Comparison of ENCODE assay signal across 2 fruit fly cellular contexts in genomic region chr3R:22464611-22465113, dm6.
TF ChIP-seq lines count a peak whose summit lies in the region.

Gene CG7054, plus strand, starts transcription at chr3R:22464985.

TF ChIP-seq in whole organism, adult, 20 proteins besides CTCF, POLR2A, EP300 and RAD21 (continued from another document):
- TF ChIP-seq Clk (GFP tag; optimal IDR thresholded peaks at IDR 0.05; lab: Kevin White, UChicago) (no peak), CG5204 (GFP tag; optimal IDR thresholded peaks at IDR 0.05; lab: Kevin White, UChicago) (no peak)

TF ChIP-seq in whole organism, embryonic, 481 proteins besides CTCF, POLR2A, EP300 and RAD21 (continued from another document):
- TF ChIP-seq PHDP (tag; optimal IDR thresholded peaks at IDR 0.05; lab: Kevin White, UChicago) (peak; percentile 51), hb (GFP tag; IDR thresholded peaks at IDR 0.05; lab: Robert Waterston, UW; ENCODE audit: partially characterized antibody) (no peak), CG3281 (GFP tag; optimal IDR thresholded peaks at IDR 0.05; lab: Kevin White, UChicago) (peak; percentile 50), CG15601 (tag; optimal IDR thresholded peaks at IDR 0.05; lab: Kevin White, UChicago) (peak; percentile 7), grau (tag; optimal IDR thresholded peaks at IDR 0.05; lab: Kevin White, UChicago) (peak; percentile 35), grn (GFP tag; optimal IDR thresholded peaks at IDR 0.05; lab: Kevin White, UChicago) (peak; percentile 84), CG10274 (GFP tag; optimal IDR thresholded peaks at IDR 0.05; lab: Kevin White, UChicago) (peak; percentile 84), Abd-B (GFP tag; optimal IDR thresholded peaks at IDR 0.05; lab: Kevin White, UChicago) (peak; percentile 32), shn (GFP tag; optimal IDR thresholded peaks at IDR 0.05; lab: Kevin White, UChicago) (peak; percentile 32), Max (GFP tag; optimal IDR thresholded peaks at IDR 0.05; lab: Kevin White, UChicago) (no peak), CG13287 (GFP tag; IDR thresholded peaks at IDR 0.05; lab: Robert Waterston, UW; ENCODE audit: partially characterized antibody) (peak; percentile 37; the same call in 1 of the 2 replicates), unpg (GFP tag; optimal IDR thresholded peaks at IDR 0.05; lab: Kevin White, UChicago) (peak; percentile 22), gro (GFP tag; optimal IDR thresholded peaks at IDR 0.05; lab: Kevin White, UChicago) (peak; percentile 34), fru (optimal IDR thresholded peaks at IDR 0.05; lab: Kevin White, UChicago) (no peak), row (GFP tag; IDR thresholded peaks at IDR 0.05; lab: Robert Waterston, UW) (peak; percentile 47; the same call in 2 of the 3 replicates), Hmr (GFP tag; optimal IDR thresholded peaks at IDR 0.05; lab: Kevin White, UChicago) (peak; percentile 74), CG11093 (GFP tag; IDR thresholded peaks at IDR 0.05; lab: Robert Waterston, UW) (no peak), wek (GFP tag; optimal IDR thresholded peaks at IDR 0.05; lab: Kevin White, UChicago) (peak; percentile 9), odd (GFP tag; optimal IDR thresholded peaks at IDR 0.05; lab: Kevin White, UChicago) (peak; percentile 42), Atf6 (GFP tag; IDR thresholded peaks at IDR 0.05; lab: Robert Waterston, UW) (peak; percentile 42; the same call in 1 of the 2 replicates), Xbp1 (GFP tag; optimal IDR thresholded peaks at IDR 0.05; lab: Kevin White, UChicago) (peak; percentile 10), E2f2 (GFP tag; IDR thresholded peaks at IDR 0.05; lab: Robert Waterston, UW) (peak; percentile 29; the same call in 1 of the 2 replicates), CG17385 (GFP tag; optimal IDR thresholded peaks at IDR 0.05; lab: Kevin White, UChicago) (peak; percentile 20), btn (GFP tag; optimal IDR thresholded peaks at IDR 0.05; lab: Kevin White, UChicago) (no peak), CG13894 (tag; optimal IDR thresholded peaks at IDR 0.05; lab: Kevin White, UChicago) (peak; percentile 88), CG9932 (GFP tag; IDR thresholded peaks at IDR 0.05; lab: Robert Waterston, UW) (peak; percentile 41), salm (tag; optimal IDR thresholded peaks at IDR 0.05; lab: Kevin White, UChicago) (peak; percentile 42), Dbx (GFP tag; IDR thresholded peaks at IDR 0.05; lab: Robert Waterston, UW) (0 out of 3 replicates have a peak, but pooled peaks have one; percentile 23), so (GFP tag; IDR thresholded peaks at IDR 0.05; lab: Robert Waterston, UW) (no peak), CG10267 (tag; optimal IDR thresholded peaks at IDR 0.05; lab: Kevin White, UChicago) (no peak), CG7372 (GFP tag; IDR thresholded peaks at IDR 0.05; lab: Robert Waterston, UW) (0 out of 2 replicates have a peak, but pooled peaks have one; percentile 38), gfzf (GFP tag; optimal IDR thresholded peaks at IDR 0.05; lab: Kevin White, UChicago) (peak; percentile 61), oc (tag; optimal IDR thresholded peaks at IDR 0.05; lab: Kevin White, UChicago) (peak; percentile 9), Sox102F (GFP tag; optimal IDR thresholded peaks at IDR 0.05; lab: Kevin White, UChicago) (peak; percentile 32), bab2 (GFP tag; optimal IDR thresholded peaks at IDR 0.05; lab: Kevin White, UChicago) (no peak), YL-1 (GFP tag; optimal IDR thresholded peaks at IDR 0.05; lab: Kevin White, UChicago) (peak; percentile 25), Fer1 (GFP tag; optimal IDR thresholded peaks at IDR 0.05; lab: Kevin White, UChicago) (peak; percentile 21), chinmo (GFP tag; IDR thresholded peaks at IDR 0.05; lab: Robert Waterston, UW; ENCODE audit: partially characterized antibody) (0 out of 4 replicates have a peak, but pooled peaks have one; percentile 61), ci (GFP tag; IDR thresholded peaks at IDR 0.05; lab: Robert Waterston, UW) (peak; percentile 42; the same call in 1 of the 3 replicates), CG13624 (GFP tag; optimal IDR thresholded peaks at IDR 0.05; lab: Kevin White, UChicago) (no peak), CG7839 (tag; optimal IDR thresholded peaks at IDR 0.05; lab: Kevin White, UChicago) (peak; percentile 53), CG1603 (tag; optimal IDR thresholded peaks at IDR 0.05; lab: Kevin White, UChicago) (peak; percentile 32), onecut (GFP tag; IDR thresholded peaks at IDR 0.05; lab: Robert Waterston, UW) (no peak), CG31441 (GFP tag; IDR thresholded peaks at IDR 0.05; lab: Robert Waterston, UW) (0 out of 2 replicates have a peak, but pooled peaks have one; percentile 12), Rfx (GFP tag; IDR thresholded peaks at IDR 0.05; lab: Robert Waterston, UW) (peak; percentile 17; the same call in 1 of the 2 replicates), CG18476 (GFP tag; optimal IDR thresholded peaks at IDR 0.05; lab: Kevin White, UChicago) (peak; percentile 70), BtbVII (GFP tag; optimal IDR thresholded peaks at IDR 0.05; lab: Kevin White, UChicago) (peak; percentile 47), CG15011 (GFP tag; optimal IDR thresholded peaks at IDR 0.05; lab: Kevin White, UChicago) (no peak), CG2678 (tag; optimal IDR thresholded peaks at IDR 0.05; lab: Kevin White, UChicago) (peak; percentile 61), gsb (GFP tag; IDR thresholded peaks at IDR 0.05; lab: Robert Waterston, UW) (no peak), klu (GFP tag; IDR thresholded peaks at IDR 0.05; lab: Robert Waterston, UW) (no peak), kay (GFP tag; optimal IDR thresholded peaks at IDR 0.05; lab: Kevin White, UChicago) (peak; percentile 90), MTF-1 (GFP tag; optimal IDR thresholded peaks at IDR 0.05; lab: Kevin White, UChicago; ENCODE audit: borderline replicate concordance) (peak; percentile 31), CG6854 (GFP tag; optimal IDR thresholded peaks at IDR 0.05; lab: Kevin White, UChicago) (peak; percentile 17), CG10147 (GFP tag; optimal IDR thresholded peaks at IDR 0.05; lab: Kevin White, UChicago) (peak; percentile 14), nmo (GFP tag; optimal IDR thresholded peaks at IDR 0.05; lab: Kevin White, UChicago) (peak; percentile 24), CG11695 (GFP tag; IDR thresholded peaks at IDR 0.05; lab: Robert Waterston, UW) (0 out of 3 replicates have a peak, but pooled peaks have one; percentile 24), CG12071 (GFP tag; optimal IDR thresholded peaks at IDR 0.05; lab: Kevin White, UChicago) (peak; percentile 64), sc (optimal IDR thresholded peaks at IDR 0.05; lab: Kevin White, UChicago) (no peak), sc (GFP tag; optimal IDR thresholded peaks at IDR 0.05; lab: Kevin White, UChicago) (no peak), pzg (GFP tag; optimal IDR thresholded peaks at IDR 0.05; lab: Kevin White, UChicago) (peak; percentile 16), CG5180 (GFP tag; optimal IDR thresholded peaks at IDR 0.05; lab: Kevin White, UChicago) (no peak), sug (tag; optimal IDR thresholded peaks at IDR 0.05; lab: Kevin White, UChicago) (peak; percentile 81), cwo (GFP tag; optimal IDR thresholded peaks at IDR 0.05; lab: Kevin White, UChicago) (peak; percentile 61), gcm (GFP tag; optimal IDR thresholded peaks at IDR 0.05; lab: Kevin White, UChicago) (peak; percentile 2), CG12219 (GFP tag; optimal IDR thresholded peaks at IDR 0.05; lab: Kevin White, UChicago) (peak; percentile 9), CG17361 (GFP tag; IDR thresholded peaks at IDR 0.05; lab: Robert Waterston, UW) (peak; percentile 35; the same call in 2 of the 3 replicates), lab (GFP tag; optimal IDR thresholded peaks at IDR 0.05; lab: Kevin White, UChicago) (peak; percentile 50), CG13775 (GFP tag; optimal IDR thresholded peaks at IDR 0.05; lab: Kevin White, UChicago) (peak; percentile 9), Fer3 (tag; optimal IDR thresholded peaks at IDR 0.05; lab: Kevin White, UChicago) (peak; percentile 45), Sin3A (optimal IDR thresholded peaks at IDR 0.05; lab: Kevin White, UChicago) (no peak), CG30431 (GFP tag; optimal IDR thresholded peaks at IDR 0.05; lab: Kevin White, UChicago) (no peak), chm (GFP tag; IDR thresholded peaks at IDR 0.05; lab: Robert Waterston, UW) (peak; percentile 22; the same call in 1 of the 2 replicates), caup (GFP tag; optimal IDR thresholded peaks at IDR 0.05; lab: Kevin White, UChicago; ENCODE audit: severe bottlenecking) (peak; percentile 63), sob (GFP tag; IDR thresholded peaks at IDR 0.05; lab: Robert Waterston, UW) (peak; percentile 22; the same call in 1 of the 2 replicates), slbo (GFP tag; IDR thresholded peaks at IDR 0.05; lab: Robert Waterston, UW) (peak; percentile 37; the same call in 1 of the 2 replicates), Dref (GFP tag; IDR thresholded peaks at IDR 0.05; lab: Robert Waterston, UW) (no peak), mld (GFP tag; IDR thresholded peaks at IDR 0.05; lab: Robert Waterston, UW; ENCODE audit: partially characterized antibody) (no peak), Dp (GFP tag; optimal IDR thresholded peaks at IDR 0.05; lab: Kevin White, UChicago) (peak; percentile 15), tap (tag; optimal IDR thresholded peaks at IDR 0.05; lab: Kevin White, UChicago) (peak; percentile 30), CG4328 (GFP tag; optimal IDR thresholded peaks at IDR 0.05; lab: Kevin White, UChicago) (peak; percentile 6), Awh (GFP tag; IDR thresholded peaks at IDR 0.05; lab: Robert Waterston, UW) (no peak), CG34376 (GFP tag; optimal IDR thresholded peaks at IDR 0.05; lab: Kevin White, UChicago) (peak; percentile 91), exex (tag; optimal IDR thresholded peaks at IDR 0.05; lab: Kevin White, UChicago) (peak; percentile 84), Doc3 (GFP tag; IDR thresholded peaks at IDR 0.05; lab: Robert Waterston, UW; ENCODE audit: partially characterized antibody) (0 out of 3 replicates have a peak, but pooled peaks have one; percentile 18), CG15269 (tag; optimal IDR thresholded peaks at IDR 0.05; lab: Kevin White, UChicago) (peak; percentile 63), CG14014 (GFP tag; IDR thresholded peaks at IDR 0.05; lab: Robert Waterston, UW) (peak; percentile 26; the same call in 1 of the 2 replicates), CG3995 (GFP tag; optimal IDR thresholded peaks at IDR 0.05; lab: Kevin White, UChicago) (peak; percentile 1), CG13424 (tag; optimal IDR thresholded peaks at IDR 0.05; lab: Kevin White, UChicago) (peak; percentile 27), CG6813 (GFP tag; optimal IDR thresholded peaks at IDR 0.05; lab: Kevin White, UChicago) (peak; percentile 6), CG1233 (GFP tag; optimal IDR thresholded peaks at IDR 0.05; lab: Kevin White, UChicago) (peak; percentile 13), sens (GFP tag; lab: Kevin White, UChicago) (peak; percentile 13), CHES-1-like (GFP tag; optimal IDR thresholded peaks at IDR 0.05; lab: Kevin White, UChicago) (no peak), CG12299 (tag; optimal IDR thresholded peaks at IDR 0.05; lab: Kevin White, UChicago) (peak; percentile 27), ind (GFP tag; optimal IDR thresholded peaks at IDR 0.05; lab: Kevin White, UChicago) (no peak), Jarid2 (GFP tag; optimal IDR thresholded peaks at IDR 0.05; lab: Kevin White, UChicago) (no peak), CG10321 (GFP tag; IDR thresholded peaks at IDR 0.05; lab: Robert Waterston, UW) (0 out of 2 replicates have a peak, but pooled peaks have one; percentile 20), Nf-YB (GFP tag; optimal IDR thresholded peaks at IDR 0.05; lab: Kevin White, UChicago) (peak; percentile 29), phol (tag; optimal IDR thresholded peaks at IDR 0.05; lab: Kevin White, UChicago) (no peak), her (GFP tag; optimal IDR thresholded peaks at IDR 0.05; lab: Kevin White, UChicago) (no peak), Med (GFP tag; lab: Kevin White, UChicago) (peak; percentile 74), CoRest (tag; optimal IDR thresholded peaks at IDR 0.05; lab: Kevin White, UChicago) (peak; percentile 35), sisA (GFP tag; IDR thresholded peaks at IDR 0.05; lab: Robert Waterston, UW) (no peak), CG43689 (GFP tag; IDR thresholded peaks at IDR 0.05; lab: Robert Waterston, UW) (no peak), CrebB (tag; optimal IDR thresholded peaks at IDR 0.05; lab: Kevin White, UChicago) (peak; percentile 37), CG7556 (GFP tag; optimal IDR thresholded peaks at IDR 0.05; lab: Kevin White, UChicago) (peak; percentile 29), CG6254 (GFP tag; optimal IDR thresholded peaks at IDR 0.05; lab: Kevin White, UChicago) (peak; percentile 6), Nf-YC (tag; optimal IDR thresholded peaks at IDR 0.05; lab: Kevin White, UChicago) (peak; percentile 3), Meics (GFP tag; optimal IDR thresholded peaks at IDR 0.05; lab: Kevin White, UChicago) (peak; percentile 36), CG10543 (GFP tag; optimal IDR thresholded peaks at IDR 0.05; lab: Kevin White, UChicago) (peak; percentile 56), CG15514 (GFP tag; optimal IDR thresholded peaks at IDR 0.05; lab: Kevin White, UChicago) (peak; percentile 42), CG4282 (GFP tag; optimal IDR thresholded peaks at IDR 0.05; lab: Kevin White, UChicago) (no peak), Mes4 (GFP tag; optimal IDR thresholded peaks at IDR 0.05; lab: Kevin White, UChicago) (no peak), CG6765 (GFP tag; optimal IDR thresholded peaks at IDR 0.05; lab: Kevin White, UChicago) (peak; percentile 31), nerfin-2 (GFP tag; IDR thresholded peaks at IDR 0.05; lab: Robert Waterston, UW; ENCODE audit: partially characterized antibody) (no peak), CG17359 (tag; optimal IDR thresholded peaks at IDR 0.05; lab: Kevin White, UChicago) (no peak)
